Fruit fly (Drosophila melanogaster) whole organism, prepupa: ENCODE measurements around the gene LanA.

Experiments used
- Hr38 ChIP-seq: sonication (Bioruptor generic); optimal IDR thresholded peaks from 2 replicates; lab custom pipeline; 2016; ENCODE audit warnings: missing biosample characterization, missing genetic modification characterization
- fd85E ChIP-seq: fragments of 200-800 bp; sonication (Bioruptor generic); optimal IDR thresholded peaks from 3 replicates; lab custom pipeline; 2016; ENCODE audit warnings: missing biosample characterization, missing genetic modification characterization

DNA sequence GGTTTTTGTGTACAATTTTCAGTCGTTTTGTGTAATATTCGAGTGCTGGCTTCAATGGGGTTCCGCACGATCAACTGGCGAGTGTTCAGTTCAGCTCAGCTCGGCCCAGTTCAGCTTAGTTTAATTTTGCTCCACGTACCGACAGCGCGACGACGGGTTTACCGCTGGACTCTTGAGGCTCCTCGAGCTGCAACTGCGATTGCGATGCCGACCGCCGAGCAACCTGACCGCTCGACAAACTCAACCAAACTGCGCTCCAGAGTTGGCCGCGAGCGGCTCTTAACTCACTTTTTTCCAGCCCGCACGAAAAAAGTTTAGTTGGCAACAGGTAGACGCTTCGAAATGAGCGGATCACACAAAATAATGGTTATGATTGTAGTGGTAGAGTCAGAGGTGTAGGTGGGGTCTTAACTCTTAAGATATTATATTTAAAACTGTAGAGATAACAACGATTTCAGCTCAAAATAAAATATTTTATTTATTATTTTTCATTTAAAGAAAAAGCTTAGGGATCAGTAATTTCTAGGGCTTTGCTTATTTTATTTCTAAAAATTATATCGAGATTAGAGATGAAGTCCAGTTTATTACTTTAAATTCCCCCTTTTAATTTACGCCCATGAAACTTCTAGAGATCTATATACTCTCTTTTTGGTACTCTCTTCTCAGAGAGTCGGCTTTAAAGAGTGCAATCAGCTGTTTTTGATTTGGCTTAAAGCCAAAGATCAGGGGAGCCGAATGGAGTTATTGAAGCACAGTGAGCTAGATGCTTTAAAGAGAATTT, 38.8 kb upstream of the LanA start, which contains the start of gene Best2:
- TF ChIP-seq Hr38 (GFP tag; lab: Kevin White, UChicago), result no peak
- peak; percentile 73 for TF ChIP-seq fd85E (GFP tag; lab: Kevin White, UChicago)
